Worm (Caenorhabditis elegans): ENCODE data around the gene F46H5.11.

The F46H5.11 gene

DNA sequence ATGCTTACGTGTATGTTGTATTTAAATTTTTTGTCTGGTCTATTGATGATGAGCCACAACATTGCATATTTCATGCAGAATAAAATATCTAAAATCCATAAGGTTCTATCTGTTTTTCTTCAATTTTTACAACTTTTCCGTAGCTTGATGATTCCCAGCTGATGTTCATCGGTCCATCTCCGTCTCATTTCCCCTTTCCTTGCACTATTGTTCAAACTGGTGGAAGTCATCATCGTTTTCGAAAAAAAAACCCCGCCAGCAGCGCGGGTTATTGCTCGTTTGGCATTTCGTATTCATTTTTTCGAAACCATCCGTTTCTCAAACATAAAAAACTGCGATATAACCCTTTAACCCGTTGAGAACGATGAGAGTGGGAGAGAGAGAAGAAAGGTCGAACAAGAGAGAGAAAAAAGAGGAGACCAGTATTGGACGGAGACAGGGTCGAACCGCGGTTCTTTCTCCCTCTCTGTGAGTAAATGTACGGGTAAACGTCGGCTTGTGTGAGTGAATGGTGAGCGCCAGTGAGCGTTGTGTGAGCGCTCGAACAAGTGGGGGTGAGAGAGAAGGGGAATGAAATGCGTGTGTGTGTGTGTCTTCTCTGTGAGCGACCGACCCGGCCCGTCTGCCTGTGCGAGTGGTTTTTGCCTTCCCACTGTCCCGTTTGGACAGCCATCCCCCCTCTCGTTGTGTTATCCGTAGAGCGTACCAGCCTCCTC is 7.1 kb downstream of the F46H5.11 start (continued):
- TF ChIP-seq F22D6.2 (tag; optimal IDR thresholded peaks at IDR 0.05) (peak; percentile 2), repo-1 (tag; optimal IDR thresholded peaks at IDR 0.05) (no peak), dpl-1 (GFP tag; optimal IDR thresholded peaks at IDR 0.05) (no peak), F52B5.7 (tag; optimal IDR thresholded peaks at IDR 0.05) (no peak), K12H6.12 (tag; optimal IDR thresholded peaks at IDR 0.05) (peak; percentile 96), attf-5 (GFP tag; optimal IDR thresholded peaks at IDR 0.05) (peak; percentile 84), ztf-18 (tag; optimal IDR thresholded peaks at IDR 0.05) (peak; percentile 66), aptf-3 (GFP tag; IDR thresholded peaks at IDR 0.05) (no peak), let-526 (GFP tag; IDR thresholded peaks at IDR 0.05) (0 out of 2 replicates have a peak, but pooled peaks have one; percentile 38), ztf-6 (GFP tag; IDR thresholded peaks at IDR 0.05) (peak; percentile 64), unc-130 (GFP tag; optimal IDR thresholded peaks at IDR 0.05) (no peak), lsl-1 (GFP tag; optimal IDR thresholded peaks at IDR 0.05) (no peak), pha-4 (tag; optimal IDR thresholded peaks at IDR 0.05) (peak; percentile 38), nhr-90 (tag; optimal IDR thresholded peaks at IDR 0.05) (peak; percentile 58), madf-8 (GFP tag; conservative IDR thresholded peaks at IDR 0.05) (no peak), cebp-2 (GFP tag; IDR thresholded peaks at IDR 0.05) (no peak), Y53G8AR.9 (GFP tag; conservative IDR thresholded peaks at IDR 0.05) (0 out of 2 replicates have a peak, but pooled peaks have one; percentile 15), hlh-26 (GFP tag; conservative IDR thresholded peaks at IDR 0.05) (no peak), mcd-1 (GFP tag; IDR thresholded peaks at IDR 0.05) (peak; percentile 78), F55B11.4 (tag; optimal IDR thresholded peaks at IDR 0.05; ENCODE audit: borderline replicate concordance, insufficient read depth) (no peak), hmg-1.2 (GFP tag; IDR thresholded peaks at IDR 0.05) (peak; percentile 77), nhr-80 (tag; optimal IDR thresholded peaks at IDR 0.05) (peak; percentile 95), sptf-2 (GFP tag; optimal IDR thresholded peaks at IDR 0.05) (no peak), madf-3 (GFP tag; IDR thresholded peaks at IDR 0.05) (no peak), zim-3 (tag; optimal IDR thresholded peaks at IDR 0.05) (no peak), ztf-22 (GFP tag; optimal IDR thresholded peaks at IDR 0.05) (peak; percentile 56), D2030.7 (GFP tag; IDR thresholded peaks at IDR 0.05) (no peak), snpc-1.1 (tag; optimal IDR thresholded peaks at IDR 0.05; ENCODE audit: insufficient read depth) (no peak), B0336.3 (GFP tag; IDR thresholded peaks at IDR 0.05) (peak; percentile 89), ceh-58 (GFP tag; IDR thresholded peaks at IDR 0.05) (no peak), nhr-120 (GFP tag; IDR thresholded peaks at IDR 0.05) (no peak), lin-54 (GFP tag; optimal IDR thresholded peaks at IDR 0.05) (no peak), hlh-12 (tag; optimal IDR thresholded peaks at IDR 0.05) (no peak), him-1 (tag; optimal IDR thresholded peaks at IDR 0.05) (no peak), attf-3 (GFP tag; conservative IDR thresholded peaks at IDR 0.05) (no peak), T07F8.4 (tag; optimal IDR thresholded peaks at IDR 0.05) (no peak), mxl-1 (tag; optimal IDR thresholded peaks at IDR 0.05) (no peak), ets-4 (GFP tag; optimal IDR thresholded peaks at IDR 0.05) (no peak), dox-1 (GFP tag; IDR thresholded peaks at IDR 0.05) (peak; percentile 92; the same call in 1 of the 2 replicates), let-607 (tag; optimal IDR thresholded peaks at IDR 0.05) (peak; percentile 2 to 61), lir-1 (GFP tag; conservative IDR thresholded peaks at IDR 0.05) (peak; percentile 100), lin-35 (GFP tag; optimal IDR thresholded peaks at IDR 0.05) (peak in 1 of 3 experiments; percentile 54), ztf-3 (GFP tag; optimal IDR thresholded peaks at IDR 0.05) (no peak), bed-1 (GFP tag; IDR thresholded peaks at IDR 0.05) (no peak), madf-6 (GFP tag; IDR thresholded peaks at IDR 0.05) (no peak), lag-1 (GFP tag; IDR thresholded peaks at IDR 0.05) (no peak), F39B2.1 (GFP tag; IDR thresholded peaks at IDR 0.05) (no peak), ceh-40 (GFP tag; IDR thresholded peaks at IDR 0.05) (no peak)
